Worm (Caenorhabditis elegans): ENCODE results near the gene math-44.

DNA sequence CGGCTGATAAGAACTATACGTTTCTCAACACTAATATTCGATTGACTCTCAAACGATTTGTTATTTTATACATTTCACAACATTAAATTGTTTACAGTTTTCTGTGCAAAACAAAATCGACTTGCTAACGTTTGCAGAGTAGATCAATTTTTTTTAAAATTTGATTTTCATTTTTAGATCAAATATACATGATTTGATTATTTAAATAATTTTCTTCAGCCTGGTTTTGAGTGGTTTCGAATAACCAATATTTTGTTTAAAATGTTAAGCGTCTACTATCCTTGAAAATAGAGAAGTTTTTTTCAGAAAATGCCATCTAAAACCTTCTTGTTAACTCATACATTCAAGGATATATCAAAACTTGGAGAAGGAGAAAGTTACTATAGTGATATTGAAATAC is 4.6 kb downstream of the math-44 start, which contains the start of gene math-21:
- TF ChIP-seq zag-1 (tag; optimal IDR thresholded peaks at IDR 0.05), result no peak
- TF ChIP-seq mab-5 (tag; optimal IDR thresholded peaks at IDR 0.05), result no peak
- no peak for TF ChIP-seq peb-1 (tag; optimal IDR thresholded peaks at IDR 0.05)
- TF ChIP-seq mdl-1 (tag; optimal IDR thresholded peaks at IDR 0.05), result no peak
- no peak for TF ChIP-seq blmp-1 (tag; optimal IDR thresholded peaks at IDR 0.05; ENCODE audit: insufficient read depth)
- TF ChIP-seq ceh-16 (tag; optimal IDR thresholded peaks at IDR 0.05), result no peak
- no peak for TF ChIP-seq egl-27 (tag; optimal IDR thresholded peaks at IDR 0.05)
- no peak for TF ChIP-seq nhr-10 (tag; optimal IDR thresholded peaks at IDR 0.05)
